Worm (Caenorhabditis elegans) whole organism, mixed stage, embryonic: ENCODE measurements around the gene aakg-5.

ENCODE experiments used
- bed-3 ChIP-seq: fragments of 200-800 bp; sonication (Bioruptor generic); optimal IDR thresholded peaks from 3 replicates; lab custom pipeline; 2018; ENCODE audit warnings: mild to moderate bottlenecking, missing genetic modification characterization, moderate library complexity, missing compliant biosample characterization
- blmp-1 ChIP-seq: fragments of 150-350 bp; optimal IDR thresholded peaks from 2 replicates; lab custom pipeline; 2014; ENCODE audit warnings: missing biosample characterization, missing genetic modification characterization
- ceh-39 ChIP-seq: fragments of 150-350 bp; optimal IDR thresholded peaks from 2 replicates; lab custom pipeline; 2014; ENCODE audit warnings: missing biosample characterization, missing genetic modification characterization
- ceh-43 ChIP-seq: fragments of 200-800 bp; sonication (Bioruptor generic); optimal IDR thresholded peaks from 2 replicates; lab custom pipeline; 2018; ENCODE audit warnings: mild to moderate bottlenecking, missing genetic modification characterization, moderate library complexity, missing compliant biosample characterization
- ces-1 ChIP-seq: fragments of 150-350 bp; optimal IDR thresholded peaks from 2 replicates; lab custom pipeline; 2014; ENCODE audit warnings: missing biosample characterization, missing genetic modification reagents, missing genetic modification characterization
- cnd-1 ChIP-seq: fragments of 200-800 bp; sonication (Bioruptor generic); optimal IDR thresholded peaks from 2 replicates; lab custom pipeline; 2018; ENCODE audit warnings: mild to moderate bottlenecking, missing genetic modification characterization, missing compliant biosample characterization
- drap-1 ChIP-seq: fragments of 200-800 bp; sonication (Bioruptor generic); optimal IDR thresholded peaks from 3 replicates; lab custom pipeline; 2018; ENCODE audit warnings: mild to moderate bottlenecking, missing genetic modification characterization, missing compliant biosample characterization
- elt-1 ChIP-seq: sonication (generic microtip); optimal IDR thresholded peaks from 2 replicates; lab custom pipeline; 2017; ENCODE audit warnings: missing genetic modification characterization, mild to moderate bottlenecking, missing compliant biosample characterization, antibody characterized with exemption, moderate library complexity, borderline replicate concordance; ENCODE audit not compliant: insufficient read depth
- elt-3 ChIP-seq: fragments of 150-350 bp; optimal IDR thresholded peaks from 2 replicates; lab custom pipeline; 2014; ENCODE audit warnings: missing biosample characterization, missing genetic modification characterization
- flh-1 ChIP-seq: fragments of 200-800 bp; sonication (Bioruptor generic); optimal IDR thresholded peaks from 2 replicates; lab custom pipeline; 2018; ENCODE audit warnings: mild to moderate bottlenecking, missing genetic modification characterization, moderate library complexity, missing compliant biosample characterization
- lin-13 ChIP-seq: fragments of 150-350 bp; optimal IDR thresholded peaks from 2 replicates; lab custom pipeline; 2014; ENCODE audit warnings: missing biosample characterization, missing genetic modification characterization
- lin-32 ChIP-seq: fragments of 200-800 bp; sonication (Bioruptor generic); optimal IDR thresholded peaks from 2 replicates; lab custom pipeline; 2018; ENCODE audit warnings: mild to moderate bottlenecking, missing genetic modification characterization, missing compliant biosample characterization
- lsy-2 ChIP-seq: fragments of 150-350 bp; optimal IDR thresholded peaks from 2 replicates; lab custom pipeline; 2014; ENCODE audit warnings: missing biosample characterization, missing genetic modification characterization
- mep-1 ChIP-seq: fragments of 150-350 bp; optimal IDR thresholded peaks from 2 replicates; lab custom pipeline; 2017; ENCODE audit warnings: missing biosample characterization, missing genetic modification reagents, missing genetic modification characterization, inconsistent platforms
- mls-2 ChIP-seq: sonication (generic microtip); optimal IDR thresholded peaks from 2 replicates; lab custom pipeline; 2016; ENCODE audit warnings: mild to moderate bottlenecking, missing genetic modification characterization, moderate library complexity, missing compliant biosample characterization
- nhr-12 ChIP-seq: fragments of 150-350 bp; optimal IDR thresholded peaks from 2 replicates; lab custom pipeline; 2014; ENCODE audit warnings: missing biosample characterization, missing genetic modification characterization
- nhr-2 ChIP-seq: fragments of 150-350 bp; optimal IDR thresholded peaks from 2 replicates; lab custom pipeline; 2014; ENCODE audit warnings: missing biosample characterization, missing genetic modification characterization
- nhr-237 ChIP-seq: fragments of 150-350 bp; optimal IDR thresholded peaks from 2 replicates; lab custom pipeline; 2014; ENCODE audit warnings: missing biosample characterization, missing genetic modification characterization
- nhr-28 ChIP-seq: fragments of 150-350 bp; optimal IDR thresholded peaks from 2 replicates; lab custom pipeline; 2014; ENCODE audit warnings: missing biosample characterization, missing genetic modification characterization
- nhr-76 ChIP-seq: sonication (generic microtip); optimal IDR thresholded peaks from 2 replicates; lab custom pipeline; 2017; ENCODE audit warnings: missing biosample characterization, missing genetic modification characterization
- snpc-4 ChIP-seq: fragments of 150-350 bp; optimal IDR thresholded peaks from 2 replicates; lab custom pipeline; 2014; ENCODE audit warnings: missing biosample characterization, missing genetic modification characterization
- sptf-1 ChIP-seq: sonication (generic microtip); optimal IDR thresholded peaks from 2 replicates; lab custom pipeline; 2017; ENCODE audit warnings: mild to moderate bottlenecking, missing genetic modification characterization, moderate library complexity, missing compliant biosample characterization
- tbx-8 ChIP-seq: fragments of 200-800 bp; sonication (Bioruptor generic); optimal IDR thresholded peaks from 2 replicates; lab custom pipeline; 2018; ENCODE audit warnings: mild to moderate bottlenecking, missing genetic modification characterization, moderate library complexity, missing compliant biosample characterization
- unc-120 ChIP-seq: sonication (generic microtip); optimal IDR thresholded peaks from 2 replicates; lab custom pipeline; 2017; ENCODE audit warnings: missing genetic modification characterization, missing compliant biosample characterization; ENCODE audit not compliant: poor library complexity, severe bottlenecking
- unc-39 ChIP-seq: fragments of 150-350 bp; optimal IDR thresholded peaks from 2 replicates; lab custom pipeline; 2014; ENCODE audit warnings: missing biosample characterization, missing genetic modification characterization
- unc-62 ChIP-seq: fragments of 150-350 bp; optimal IDR thresholded peaks from 2 replicates; lab custom pipeline; 2014; ENCODE audit warnings: missing biosample characterization, missing genetic modification reagents, missing genetic modification characterization
- zip-8 ChIP-seq: fragments of 150-350 bp; optimal IDR thresholded peaks from 2 replicates; lab custom pipeline; 2014; ENCODE audit warnings: missing biosample characterization, missing genetic modification characterization
- ztf-11 ChIP-seq: fragments of 150-350 bp; optimal IDR thresholded peaks from 2 replicates; lab custom pipeline; 2014; ENCODE audit warnings: missing biosample characterization, missing genetic modification characterization

The aakg-5 gene

DNA sequence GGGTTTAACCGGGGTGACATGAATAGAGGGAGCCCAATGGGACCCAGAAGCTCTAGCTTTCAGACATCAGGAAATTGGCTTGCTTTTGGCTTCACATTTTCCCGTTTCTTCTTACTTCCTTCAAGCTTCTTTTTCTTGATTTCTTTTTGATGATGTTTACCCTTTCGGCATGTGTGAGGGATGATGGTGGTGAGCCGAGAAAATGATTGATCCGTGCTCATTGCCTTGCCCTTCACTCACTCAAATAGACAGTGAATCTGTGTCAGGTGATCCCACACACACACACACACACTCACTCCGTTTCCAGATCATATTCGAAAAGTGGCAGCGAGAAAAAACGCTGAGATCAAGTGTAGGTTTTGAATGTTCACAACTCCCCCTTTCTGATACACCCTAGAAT, 19.8 kb upstream of the aakg-5 start:
- TF ChIP-seq elt-3 (tag; lab: Kevin White, UChicago) (no peak), elt-1 (tag; lab: Kevin White, UChicago) (no peak), snpc-4 (tag; lab: Kevin White, UChicago) (no peak), nhr-28 (tag; lab: Kevin White, UChicago) (no peak), cnd-1 (no peak), blmp-1 (tag; lab: Kevin White, UChicago) (no peak), unc-120 (tag; lab: Kevin White, UChicago) (no peak), drap-1 (GFP tag; lab: Kevin White, UChicago) (no peak), ceh-43 (GFP tag; lab: Kevin White, UChicago) (no peak), mls-2 (tag; lab: Kevin White, UChicago) (no peak), ztf-11 (tag; lab: Kevin White, UChicago) (no peak), lsy-2 (no peak), bed-3 (GFP tag; lab: Kevin White, UChicago) (no peak), zip-8 (no peak), lin-13 (tag; lab: Kevin White, UChicago) (no peak), nhr-76 (tag; lab: Kevin White, UChicago) (no peak)

- no peak for TF ChIP-seq unc-120 (tag; lab: Kevin White, UChicago)
- TF ChIP-seq flh-1 = no peak
- TF ChIP-seq nhr-12 (tag; lab: Kevin White, UChicago) = no peak
- no peak for TF ChIP-seq zip-8
- no peak for TF ChIP-seq nhr-28 (tag; lab: Kevin White, UChicago)
- TF ChIP-seq ces-1 (GFP tag; lab: Kevin White, UChicago) = peak; percentile 59
Measured at ce11 chrII:9992474-9992873, 17.5 kb upstream of the aakg-5 start.

DNA sequence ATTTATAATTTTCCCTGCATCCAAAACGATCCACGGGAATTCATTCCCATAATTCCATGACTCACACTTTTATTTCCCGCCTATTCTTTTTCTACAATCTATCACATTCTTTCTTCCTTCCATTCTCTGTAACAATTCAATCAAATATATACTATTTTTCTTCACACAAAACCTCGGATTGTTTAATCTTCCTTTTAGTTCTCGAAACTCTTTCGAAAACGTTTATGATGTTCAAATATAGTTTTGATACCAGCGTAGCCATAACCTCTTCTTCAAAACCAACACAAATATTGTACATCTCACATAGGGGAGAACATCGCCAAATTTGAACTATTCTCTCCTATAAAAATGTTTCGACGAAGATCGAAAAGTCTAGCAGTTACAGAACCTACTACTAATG, 15.9 kb upstream of the aakg-5 start, which contains the start of gene lec-3:
Gene lec-3 (plus strand): TSS at position 301 of the 400 bp plus-strand sequence.
- TF ChIP-seq elt-1 (tag; lab: Kevin White, UChicago) (no peak), nhr-2 (tag; lab: Kevin White, UChicago) (no peak), ceh-39 (tag; lab: Kevin White, UChicago) (no peak), nhr-237 (tag; lab: Kevin White, UChicago) (no peak), sptf-1 (tag; lab: Kevin White, UChicago) (no peak), elt-3 (tag; lab: Kevin White, UChicago) (no peak), lin-32 (GFP tag; lab: Kevin White, UChicago) (no peak), ceh-43 (GFP tag; lab: Kevin White, UChicago) (no peak), nhr-28 (tag; lab: Kevin White, UChicago) (no peak), ces-1 (GFP tag; lab: Kevin White, UChicago) (no peak)

DNA sequence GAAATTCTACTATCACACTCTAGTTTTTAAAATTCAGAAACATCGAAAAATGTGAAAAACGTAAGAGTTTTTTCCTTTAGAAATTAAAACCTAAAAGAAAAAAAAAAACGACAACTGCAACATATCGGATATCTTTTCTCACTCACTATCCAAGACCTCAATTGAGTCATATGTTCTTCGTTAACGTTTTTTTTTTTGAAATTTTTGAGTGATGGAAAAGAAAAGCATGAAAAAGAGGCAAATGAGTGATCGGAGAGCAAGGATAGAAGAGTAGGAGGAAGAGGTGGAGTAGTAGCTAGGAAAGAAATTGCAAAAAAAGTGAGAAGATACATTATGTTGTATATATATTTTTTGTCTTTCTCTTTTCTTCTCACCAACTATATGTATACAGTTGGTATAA, 14.6 kb upstream of the aakg-5 start:
- no peak for TF ChIP-seq ceh-43 (GFP tag; lab: Kevin White, UChicago)

DNA sequence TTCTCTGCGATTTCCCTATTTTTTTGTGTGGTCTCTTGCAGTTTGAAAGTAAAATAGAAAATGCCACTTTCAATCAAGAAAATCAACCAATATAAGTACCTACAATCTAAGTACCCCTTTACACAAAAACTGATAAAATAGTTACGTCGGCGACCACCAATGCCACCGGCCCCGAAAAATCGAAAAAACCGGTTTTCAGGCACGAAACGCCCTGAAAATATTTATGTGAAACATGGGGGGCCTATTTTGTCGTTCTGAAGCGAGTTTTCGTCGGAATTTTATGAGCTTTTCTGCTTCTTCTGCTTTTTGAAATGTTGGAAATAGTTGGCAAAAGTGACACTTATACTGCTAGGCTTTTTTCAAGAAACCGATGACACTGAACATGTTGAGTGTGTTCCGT, 13.7 kb upstream of the aakg-5 start:
- TF ChIP-seq tbx-8 (GFP tag; lab: Kevin White, UChicago) (no peak), cnd-1 (no peak), sptf-1 (tag; lab: Kevin White, UChicago) (no peak), nhr-12 (tag; lab: Kevin White, UChicago) (no peak), unc-62 (no peak), nhr-2 (tag; lab: Kevin White, UChicago) (no peak), nhr-76 (tag; lab: Kevin White, UChicago) (no peak), blmp-1 (tag; lab: Kevin White, UChicago) (no peak), unc-39 (tag; lab: Kevin White, UChicago) (no peak), flh-1 (no peak), snpc-4 (tag; lab: Kevin White, UChicago) (no peak), mls-2 (tag; lab: Kevin White, UChicago) (no peak), ztf-11 (tag; lab: Kevin White, UChicago) (no peak), lin-13 (tag; lab: Kevin White, UChicago) (no peak), lsy-2 (no peak), nhr-28 (tag; lab: Kevin White, UChicago) (no peak), ceh-43 (GFP tag; lab: Kevin White, UChicago) (no peak), mep-1 (tag; lab: Kevin White, UChicago) (no peak), ces-1 (GFP tag; lab: Kevin White, UChicago) (no peak)
